Fruit fly (Drosophila melanogaster) whole organism, prepupa: ENCODE measurements around the gene CG32017.

Experiments used
- CG1621 ChIP-seq: fragments of 200-800 bp; sonication (Bioruptor generic); optimal IDR thresholded peaks from 3 replicates; lab custom pipeline; 2018; ENCODE audit warnings: missing biosample characterization, mild to moderate bottlenecking, missing genetic modification characterization
- CG34406 ChIP-seq: fragments of 200-800 bp; sonication (Bioruptor generic); optimal IDR thresholded peaks from 3 replicates; lab custom pipeline; 2016; ENCODE audit warnings: missing biosample characterization, missing genetic modification characterization
- CG3919 ChIP-seq: fragments of 200-800 bp; sonication (Bioruptor generic); optimal IDR thresholded peaks from 3 replicates; lab custom pipeline; 2016; ENCODE audit warnings: missing biosample characterization, missing genetic modification characterization
- CG6276 ChIP-seq: fragments of 200-800 bp; sonication (Bioruptor generic); optimal IDR thresholded peaks from 2 replicates; lab custom pipeline; 2017; ENCODE audit warnings: missing biosample characterization, mild to moderate bottlenecking, missing genetic modification characterization
- CG6808 ChIP-seq: fragments of 200-800 bp; sonication (Bioruptor generic); optimal IDR thresholded peaks from 3 replicates; lab custom pipeline; 2017; ENCODE audit warnings: missing biosample characterization, missing genetic modification characterization, mild to moderate bottlenecking, moderate library complexity, missing genetic modification reagents
- CG7368 ChIP-seq: fragments of 200-800 bp; sonication (Bioruptor generic); optimal IDR thresholded peaks from 3 replicates; lab custom pipeline; 2016; ENCODE audit warnings: missing biosample characterization, missing genetic modification characterization
- Eip75B ChIP-seq: fragments of 200-800 bp; sonication (Bioruptor generic); optimal IDR thresholded peaks from 3 replicates; lab custom pipeline; 2016; ENCODE audit warnings: missing biosample characterization, missing genetic modification characterization
- Lpt ChIP-seq: fragments of 200-800 bp; sonication (Bioruptor generic); optimal IDR thresholded peaks from 3 replicates; lab custom pipeline; 2016; ENCODE audit warnings: missing biosample characterization, missing genetic modification characterization
- Sox15 ChIP-seq: fragments of 200-800 bp; sonication (Bioruptor generic); optimal IDR thresholded peaks from 3 replicates; lab custom pipeline; 2016; ENCODE audit warnings: missing biosample characterization, missing genetic modification characterization
- acj6 ChIP-seq: fragments of 200-800 bp; sonication (Bioruptor generic); optimal IDR thresholded peaks from 3 replicates; lab custom pipeline; 2016; ENCODE audit warnings: missing biosample characterization, missing genetic modification characterization
- fd85E ChIP-seq: fragments of 200-800 bp; sonication (Bioruptor generic); optimal IDR thresholded peaks from 3 replicates; lab custom pipeline; 2016; ENCODE audit warnings: missing biosample characterization, missing genetic modification characterization
- salr ChIP-seq, 2 experiments: fragments of 200-800 bp; sonication (Bioruptor generic); optimal IDR thresholded peaks; 3 replicates each; lab custom pipeline; 2016 to 2018; ENCODE audit warnings: missing biosample characterization in 2 of 2, missing genetic modification characterization in 2 of 2, mild to moderate bottlenecking in 1 of 2
- ss ChIP-seq, 2 experiments: fragments of 200-800 bp; sonication (Bioruptor generic); optimal IDR thresholded peaks; 2 replicates in 1 of 2; 3 replicates in 1 of 2; lab custom pipeline; 2017 to 2018; ENCODE audit warnings: mild to moderate bottlenecking in 2 of 2, missing biosample characterization in 2 of 2, missing genetic modification characterization in 2 of 2, moderate library complexity in 1 of 2
- svp ChIP-seq: fragments of 200-800 bp; sonication (Bioruptor generic); peaks from one replicate; lab custom pipeline; 2016; ENCODE audit warnings: missing biosample characterization, missing genetic modification characterization

CG32017 gene

dm6 chr4:1090304-1090703 lies 71.7 kb downstream of the CG32017 start:
- TF ChIP-seq CG3919 (no peak), acj6 (GFP tag; lab: Kevin White, UChicago) (no peak), CG6276 (no peak), Eip75B (GFP tag; lab: Kevin White, UChicago) (no peak), fd85E (GFP tag; lab: Kevin White, UChicago) (no peak)

- TF ChIP-seq Lpt (GFP tag; lab: Kevin White, UChicago) (no peak), CG6808 (no peak), ss (GFP tag; optimal IDR thresholded peaks at IDR 0.05; lab: Kevin White, UChicago) (no peak), CG34406 (GFP tag; lab: Kevin White, UChicago) (no peak), CG7368 (no peak), svp (GFP tag; lab: Kevin White, UChicago) (no peak), CG1621 (tag; lab: Kevin White, UChicago) (no peak), Sox15 (GFP tag; lab: Kevin White, UChicago) (no peak), fd85E (GFP tag; lab: Kevin White, UChicago) (no peak), salr (GFP tag; optimal IDR thresholded peaks at IDR 0.05; lab: Kevin White, UChicago) (no peak)
These were observed 73.5 kb downstream of the CG32017 start, which contains the start of gene sv for dm6 chr4:1088480-1088879. sv (plus strand) TSS chr4:1088798.
